Worm (Caenorhabditis elegans) whole organism, midembryonic: ENCODE measurements around the gene pph-4.2.

Experiments
- T22C8.4 ChIP-seq: fragments of 200-800 bp; sonication (Bioruptor generic); IDR thresholded peaks from 2 replicates; pipeline ENCODE4 v1.3.6; 2022; ENCODE audit warnings: missing genetic modification characterization, missing compliant biosample characterization
- cog-1 ChIP-seq: sonication (generic microtip); optimal IDR thresholded peaks from 2 replicates; lab custom pipeline; 2016; ENCODE audit warnings: missing genetic modification characterization, missing compliant biosample characterization
- flt-1 ChIP-seq: fragments of 200-800 bp; sonication (Bioruptor generic); IDR thresholded peaks from 2 replicates; pipeline ENCODE4 v1.3.6; 2022; ENCODE audit warnings: missing genetic modification characterization, missing compliant biosample characterization
- klf-2 ChIP-seq: fragments of 200-800 bp; sonication (Bioruptor generic); conservative IDR thresholded peaks from 2 replicates; pipeline ENCODE4 v1.3.6; 2022; ENCODE audit warnings: missing genetic modification reagents, missing genetic modification characterization, missing compliant biosample characterization
- med-1 ChIP-seq: sonication (generic microtip); optimal IDR thresholded peaks from 2 replicates; lab custom pipeline; 2017; ENCODE audit warnings: missing genetic modification characterization, mild to moderate bottlenecking, missing compliant biosample characterization, antibody characterized with exemption, missing genetic modification reagents; ENCODE audit not compliant: insufficient read depth
- ref-1 ChIP-seq: fragments of 200-800 bp; sonication (Bioruptor generic); conservative IDR thresholded peaks from 2 replicates; pipeline ENCODE4 v1.3.6; 2022; ENCODE audit warnings: missing genetic modification reagents, missing genetic modification characterization, missing compliant biosample characterization
- tab-1 ChIP-seq: fragments of 200-800 bp; sonication (Bioruptor generic); IDR thresholded peaks from 2 replicates; pipeline ENCODE4 v1.3.6; 2022; ENCODE audit warnings: missing genetic modification characterization, missing compliant biosample characterization
- ztf-23 ChIP-seq: fragments of 200-800 bp; sonication (Bioruptor generic); IDR thresholded peaks from 2 replicates; pipeline ENCODE4 v1.3.6; 2022; ENCODE audit warnings: missing genetic modification reagents, missing genetic modification characterization, missing compliant biosample characterization
- ztf-29 ChIP-seq: fragments of 200-800 bp; sonication (Bioruptor generic); IDR thresholded peaks from 2 replicates; pipeline ENCODE4 v1.3.6; 2022; ENCODE audit warnings: missing genetic modification reagents, missing genetic modification characterization, missing compliant biosample characterization

The pph-4.2 gene

ce11 chrIII:12325284-12325683, 51.8 kb downstream of the pph-4.2 start:
- TF ChIP-seq med-1 (GFP tag; lab: Kevin White, UChicago), result no peak
- TF ChIP-seq flt-1 (GFP tag; lab: Robert Waterston, UW), result no peak
- TF ChIP-seq klf-2 (GFP tag; lab: Robert Waterston, UW), result no peak
- TF ChIP-seq cog-1 (tag; lab: Kevin White, UChicago), result no peak
- no peak for TF ChIP-seq ztf-23 (GFP tag; lab: Robert Waterston, UW)
- TF ChIP-seq ref-1 (GFP tag; lab: Robert Waterston, UW), result no peak
- no peak for TF ChIP-seq tab-1 (GFP tag; lab: Robert Waterston, UW)
- TF ChIP-seq T22C8.4, result no peak
- TF ChIP-seq ztf-29 (GFP tag; lab: Robert Waterston, UW), result no peak
